Worm (Caenorhabditis elegans) whole organism, L4 larva: ENCODE measurements around the gene lgg-1.
A peak's percentile ranks its signal among the peaks of the same experiment; 100 is the strongest.

Experiments
- F10B5.3 ChIP-seq: sonication (generic microtip); optimal IDR thresholded peaks from 2 replicates; lab custom pipeline; 2016; ENCODE audit warnings: mild to moderate bottlenecking, missing genetic modification characterization, missing compliant biosample characterization
- F37D6.2 ChIP-seq: sonication (generic microtip); optimal IDR thresholded peaks from 2 replicates; lab custom pipeline; 2016; ENCODE audit warnings: mild to moderate bottlenecking, missing genetic modification characterization, missing compliant biosample characterization
- F44E2.7 ChIP-seq: fragments of 200-800 bp; sonication (Bioruptor generic); IDR thresholded peaks from 2 replicates; pipeline ENCODE4 v2.1.2; 2022; ENCODE audit warnings: missing genetic modification characterization, missing compliant biosample characterization
- F49E8.2 ChIP-seq: sonication (generic microtip); optimal IDR thresholded peaks from 2 replicates; lab custom pipeline; 2016; ENCODE audit warnings: missing compliant biosample characterization, mild to moderate bottlenecking, missing genetic modification characterization, borderline replicate concordance
- Y105C5A.15 ChIP-seq: fragments of 200-800 bp; sonication (Bioruptor generic); IDR thresholded peaks from 2 replicates; pipeline ENCODE4 v1.3.6; 2022; ENCODE audit warnings: missing genetic modification characterization, missing compliant biosample characterization
- Y75B8A.6 ChIP-seq: fragments of 200-800 bp; sonication (Bioruptor generic); IDR thresholded peaks from 2 replicates; pipeline ENCODE4 v1.3.6; 2022; ENCODE audit warnings: missing genetic modification reagents, missing genetic modification characterization, missing compliant biosample characterization
- ceh-20 ChIP-seq: fragments of 200-800 bp; sonication (Bioruptor generic); IDR thresholded peaks from 2 replicates; pipeline ENCODE4 v1.3.6; 2022; ENCODE audit warnings: missing genetic modification reagents, missing genetic modification characterization, missing compliant biosample characterization
- ceh-28 ChIP-seq: fragments of 150-350 bp; optimal IDR thresholded peaks from 2 replicates; lab custom pipeline; 2014; ENCODE audit warnings: missing biosample characterization, missing genetic modification reagents, missing genetic modification characterization
- ceh-32 ChIP-seq: sonication (generic microtip); optimal IDR thresholded peaks from 2 replicates; lab custom pipeline; 2016; ENCODE audit warnings: mild to moderate bottlenecking, missing genetic modification characterization, missing compliant biosample characterization; ENCODE audit not compliant: poor library complexity
- ces-1 ChIP-seq: fragments of 150-350 bp; sonication (generic microtip); optimal IDR thresholded peaks from 4 replicates; lab custom pipeline; 2014; ENCODE audit warnings: missing biosample characterization, missing genetic modification reagents, missing genetic modification characterization
- ctbp-1 ChIP-seq: fragments of 200-800 bp; sonication (Bioruptor generic); IDR thresholded peaks from 2 replicates; pipeline ENCODE4 v1.3.6; 2022; ENCODE audit warnings: missing genetic modification reagents, missing genetic modification characterization, missing compliant biosample characterization
- daf-19 ChIP-seq: fragments of 200-800 bp; sonication (Bioruptor generic); conservative IDR thresholded peaks from 2 replicates; pipeline ENCODE4 v1.3.6; 2022; ENCODE audit warnings: missing genetic modification characterization, missing compliant biosample characterization
- daf-8 ChIP-seq: fragments of 200-800 bp; sonication (Bioruptor generic); IDR thresholded peaks from 2 replicates; pipeline ENCODE4 v1.3.6; 2022; ENCODE audit warnings: missing genetic modification characterization, missing compliant biosample characterization
- dmd-9 ChIP-seq: fragments of 200-800 bp; sonication (Bioruptor generic); IDR thresholded peaks from 2 replicates; pipeline ENCODE4 v1.3.6; 2022; ENCODE audit warnings: missing genetic modification reagents, missing genetic modification characterization, missing compliant biosample characterization
- duxl-1 ChIP-seq: sonication (generic microtip); optimal IDR thresholded peaks from 2 replicates; lab custom pipeline; 2016; ENCODE audit warnings: mild to moderate bottlenecking, missing genetic modification characterization, moderate library complexity, missing compliant biosample characterization; ENCODE audit not compliant: poor library complexity
- dve-1 ChIP-seq: sonication (generic microtip); optimal IDR thresholded peaks from 2 replicates; lab custom pipeline; 2017; ENCODE audit warnings: antibody characterized with exemption, mild to moderate bottlenecking, missing genetic modification characterization, missing compliant biosample characterization; ENCODE audit not compliant: insufficient read depth
- egl-27 ChIP-seq: sonication (generic microtip); optimal IDR thresholded peaks from 3 replicates; lab custom pipeline; 2017; ENCODE audit warnings: missing biosample characterization, missing genetic modification reagents, missing genetic modification characterization
- egl-43 ChIP-seq: fragments of 200-800 bp; sonication (Bioruptor generic); IDR thresholded peaks from 2 replicates; pipeline ENCODE4 v1.3.6; 2022; ENCODE audit warnings: missing genetic modification reagents, missing genetic modification characterization, missing compliant biosample characterization
- fos-1 ChIP-seq: fragments of 150-350 bp; optimal IDR thresholded peaks from 2 replicates; lab custom pipeline; 2014; ENCODE audit warnings: missing biosample characterization, missing genetic modification characterization
- hlh-11 ChIP-seq: fragments of 200-800 bp; sonication (Bioruptor generic); optimal IDR thresholded peaks from 2 replicates; lab custom pipeline; 2018; ENCODE audit warnings: mild to moderate bottlenecking, missing genetic modification characterization, missing compliant biosample characterization
- hlh-30 ChIP-seq: sonication (generic microtip); optimal IDR thresholded peaks from 2 replicates; lab custom pipeline; 2017; ENCODE audit warnings: antibody characterized with exemption, mild to moderate bottlenecking, missing genetic modification characterization, missing compliant biosample characterization; ENCODE audit not compliant: insufficient read depth
- lin-13 ChIP-seq: fragments of 150-350 bp; optimal IDR thresholded peaks from 2 replicates; lab custom pipeline; 2014; ENCODE audit warnings: missing biosample characterization, missing genetic modification reagents, missing genetic modification characterization
- lin-29 ChIP-seq: fragments of 200-800 bp; sonication (Bioruptor generic); IDR thresholded peaks from 2 replicates; pipeline ENCODE4 v1.3.6; 2022; ENCODE audit warnings: missing genetic modification reagents, missing genetic modification characterization, missing compliant biosample characterization
- madf-9 ChIP-seq: fragments of 200-800 bp; sonication (Bioruptor generic); conservative IDR thresholded peaks from 2 replicates; pipeline ENCODE4 v1.3.6; 2022; ENCODE audit warnings: missing genetic modification reagents, missing genetic modification characterization, missing compliant biosample characterization
- mdl-1 ChIP-seq, 2 experiments: fragments of 150-350 bp in 1 of 2; sonication (generic microtip) in 1 of 2; optimal IDR thresholded peaks; 2 replicates each; lab custom pipeline; 2014 to 2017; ENCODE audit warnings: missing biosample characterization in 2 of 2, missing genetic modification characterization in 2 of 2
- mep-1 ChIP-seq: fragments of 150-350 bp; sonication (generic microtip); optimal IDR thresholded peaks from 3 replicates; lab custom pipeline; 2014; ENCODE audit warnings: missing biosample characterization, missing genetic modification characterization
- mxl-3 ChIP-seq: fragments of 200-800 bp; sonication (Bioruptor generic); optimal IDR thresholded peaks from 2 replicates; lab custom pipeline; 2018; ENCODE audit warnings: mild to moderate bottlenecking, missing genetic modification characterization, missing compliant biosample characterization
- nhr-11 ChIP-seq: fragments of 150-350 bp; optimal IDR thresholded peaks from 2 replicates; lab custom pipeline; 2014; ENCODE audit warnings: missing biosample characterization, missing genetic modification characterization
- nhr-111 ChIP-seq: fragments of 200-800 bp; sonication (Bioruptor generic); optimal IDR thresholded peaks from 2 replicates; lab custom pipeline; 2018; ENCODE audit warnings: mild to moderate bottlenecking, missing genetic modification characterization, missing compliant biosample characterization
- nhr-25 ChIP-seq: sonication (generic microtip); optimal IDR thresholded peaks from 2 replicates; lab custom pipeline; 2017; ENCODE audit warnings: missing genetic modification characterization, mild to moderate bottlenecking, missing compliant biosample characterization, antibody characterized with exemption, moderate library complexity, borderline replicate concordance; ENCODE audit not compliant: insufficient read depth
- nhr-28 ChIP-seq: fragments of 150-350 bp; optimal IDR thresholded peaks from 2 replicates; lab custom pipeline; 2014; ENCODE audit warnings: missing biosample characterization, missing genetic modification characterization
- nhr-41 ChIP-seq: fragments of 200-800 bp; sonication (Bioruptor generic); IDR thresholded peaks from 2 replicates; pipeline ENCODE4 v1.3.6; 2022; ENCODE audit warnings: missing genetic modification reagents, missing genetic modification characterization, missing compliant biosample characterization
- nhr-42 ChIP-seq: fragments of 200-800 bp; sonication (Bioruptor generic); IDR thresholded peaks from 2 replicates; pipeline ENCODE4 v1.3.6; 2022; ENCODE audit warnings: missing genetic modification characterization, missing compliant biosample characterization
- nhr-48 ChIP-seq: sonication (generic microtip); optimal IDR thresholded peaks from 2 replicates; lab custom pipeline; 2016; ENCODE audit warnings: mild to moderate bottlenecking, missing genetic modification characterization, missing compliant biosample characterization
- nhr-6 ChIP-seq: fragments of 150-350 bp; optimal IDR thresholded peaks from 2 replicates; lab custom pipeline; 2014; ENCODE audit warnings: missing biosample characterization, missing genetic modification characterization
- nhr-77 ChIP-seq: fragments of 150-350 bp; optimal IDR thresholded peaks from 2 replicates; lab custom pipeline; 2014; ENCODE audit warnings: missing biosample characterization, missing genetic modification characterization
- pha-4 ChIP-seq, 2 experiments: fragments of 150-350 bp in 1 of 2; fragments of 200-800 bp in 1 of 2; sonication (Bioruptor generic) in 1 of 2; IDR thresholded peaks in 1 of 2; optimal IDR thresholded peaks in 1 of 2; 2 replicates each; pipeline versions ENCODE4 v1.3.6 to Lab custom; 2014 to 2022; ENCODE audit warnings: missing genetic modification characterization in 2 of 2, missing genetic modification reagents in 2 of 2, missing biosample characterization in 1 of 2, missing compliant biosample characterization in 1 of 2
- pqm-1 ChIP-seq: sonication (generic microtip); optimal IDR thresholded peaks from 2 replicates; lab custom pipeline; 2017; ENCODE audit warnings: missing biosample characterization, missing genetic modification characterization
- set-16 ChIP-seq: fragments of 200-800 bp; sonication (Bioruptor generic); IDR thresholded peaks from 2 replicates; pipeline ENCODE4 v1.3.6; 2022; ENCODE audit warnings: missing genetic modification reagents, missing genetic modification characterization, missing compliant biosample characterization
- skn-1 ChIP-seq: fragments of 150-350 bp; optimal IDR thresholded peaks from 2 replicates; lab custom pipeline; 2014; ENCODE audit warnings: missing biosample characterization, missing genetic modification characterization
- spr-1 ChIP-seq: sonication (generic microtip); optimal IDR thresholded peaks from 2 replicates; lab custom pipeline; 2016; ENCODE audit warnings: mild to moderate bottlenecking, missing genetic modification characterization, missing compliant biosample characterization
- tag-97 ChIP-seq: fragments of 200-800 bp; sonication (Bioruptor generic); IDR thresholded peaks from 2 replicates; pipeline ENCODE4 v1.3.6; 2022; ENCODE audit warnings: missing genetic modification characterization, missing compliant biosample characterization
- unc-130 ChIP-seq: sonication (generic microtip); optimal IDR thresholded peaks from 2 replicates; lab custom pipeline; 2016; ENCODE audit warnings: missing genetic modification reagents, missing genetic modification characterization, missing compliant biosample characterization
- unc-39 ChIP-seq: sonication (generic microtip); optimal IDR thresholded peaks from 2 replicates; lab custom pipeline; 2017; ENCODE audit warnings: missing biosample characterization, missing genetic modification characterization
- zag-1 ChIP-seq: fragments of 150-350 bp; optimal IDR thresholded peaks from 2 replicates; lab custom pipeline; 2014; ENCODE audit warnings: missing biosample characterization, missing genetic modification characterization
- zfp-2 ChIP-seq: sonication (generic microtip); optimal IDR thresholded peaks from 2 replicates; lab custom pipeline; 2016; ENCODE audit warnings: mild to moderate bottlenecking, missing genetic modification characterization, missing compliant biosample characterization
- zip-11 ChIP-seq: fragments of 200-800 bp; sonication (Bioruptor generic); IDR thresholded peaks from 2 replicates; pipeline ENCODE4 v1.3.6; 2022; ENCODE audit warnings: missing genetic modification characterization, missing compliant biosample characterization
- zip-2 ChIP-seq: fragments of 150-350 bp; optimal IDR thresholded peaks from 2 replicates; lab custom pipeline; 2014; ENCODE audit warnings: missing biosample characterization, missing genetic modification characterization
- ztf-7 ChIP-seq: fragments of 150-350 bp; optimal IDR thresholded peaks from 2 replicates; lab custom pipeline; 2014; ENCODE audit warnings: missing biosample characterization, missing genetic modification characterization

lgg-1 gene

DNA sequence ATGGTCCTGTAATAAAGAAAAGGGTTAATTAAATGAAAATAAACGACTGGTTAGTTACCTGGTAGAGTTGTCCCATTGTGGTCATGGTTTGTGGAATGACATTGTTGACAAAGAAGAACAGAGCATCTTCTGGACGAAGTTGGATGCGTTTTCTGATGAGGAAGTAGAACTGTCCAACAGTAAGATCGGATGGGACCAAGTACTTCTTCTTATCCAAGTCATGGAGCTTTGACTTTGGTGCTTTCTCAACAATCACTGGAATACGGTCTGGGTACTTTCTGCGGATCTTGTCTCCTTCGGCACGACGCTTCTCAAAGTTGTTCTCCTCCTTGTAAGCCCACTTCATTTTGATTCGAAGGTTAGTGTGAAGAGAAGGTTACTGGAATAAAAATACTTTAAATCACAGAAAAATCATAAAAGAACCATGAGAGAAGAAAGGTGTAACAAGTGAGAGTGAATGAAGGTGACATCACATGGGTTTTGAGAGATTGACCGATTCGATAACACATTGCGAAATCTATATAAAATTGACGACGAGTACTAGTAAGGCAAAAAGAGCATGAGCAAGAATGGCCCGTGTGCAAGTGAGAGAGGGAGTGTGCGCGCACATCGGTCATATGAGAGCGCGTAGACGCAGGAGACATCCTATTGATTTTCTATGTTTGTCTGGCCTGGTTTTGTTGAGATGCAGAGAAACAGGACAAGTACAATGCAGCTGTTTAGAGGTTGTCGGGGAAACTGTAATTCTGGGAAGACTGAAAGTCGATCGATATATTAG, at the start of gene lgg-1:
TSS of gene lgg-1 (minus strand) at position 379 of the 778 bp plus-strand sequence.
- no peak for TF ChIP-seq nhr-41
- peak; percentile 39 for TF ChIP-seq spr-1 (tag; lab: Kevin White, UChicago)
- no peak for TF ChIP-seq nhr-42 (GFP tag; lab: Robert Waterston, UW)
- no peak for TF ChIP-seq nhr-48 (tag; lab: Kevin White, UChicago)
- no peak for TF ChIP-seq zag-1 (tag; lab: Kevin White, UChicago)
- peak; percentile 5 for TF ChIP-seq duxl-1 (tag; lab: Kevin White, UChicago)
- TF ChIP-seq zip-11 (GFP tag; lab: Robert Waterston, UW): no peak
- peak; percentile 71 for TF ChIP-seq hlh-11
- TF ChIP-seq egl-27: no peak
- no peak for TF ChIP-seq nhr-111 (GFP tag; lab: Kevin White, UChicago)
- peak; percentile 53; the same call in 1 of the 2 replicates for TF ChIP-seq Y75B8A.6 (GFP tag; lab: Robert Waterston, UW)
- peak; percentile 2; the same call in 1 of the 2 replicates for TF ChIP-seq madf-9 (GFP tag; lab: Robert Waterston, UW)
- no peak for TF ChIP-seq ztf-7 (tag; lab: Kevin White, UChicago)
- TF ChIP-seq unc-130 (GFP tag; lab: Kevin White, UChicago): no peak
- peak; percentile 1 for TF ChIP-seq mxl-3 (GFP tag; lab: Kevin White, UChicago)
- no peak for TF ChIP-seq lin-13 (GFP tag; lab: Kevin White, UChicago)
- TF ChIP-seq mep-1: peak; percentile 50
- TF ChIP-seq nhr-77: peak; percentile 33
- no peak for TF ChIP-seq ces-1
- TF ChIP-seq F44E2.7 (GFP tag; lab: Robert Waterston, UW): no peak
- TF ChIP-seq nhr-11 (tag; lab: Kevin White, UChicago): peak; percentile 55
- TF ChIP-seq pha-4 (GFP tag; IDR thresholded peaks at IDR 0.05; lab: Robert Waterston, UW): peak; percentile 67; the same call in 1 of the 2 replicates
- TF ChIP-seq pha-4 (tag; optimal IDR thresholded peaks at IDR 0.05; lab: Kevin White, UChicago): no peak
- no peak for TF ChIP-seq pqm-1 (tag; lab: Kevin White, UChicago)
- TF ChIP-seq hlh-30 (tag; lab: Kevin White, UChicago): peak; percentile 84
- no peak for TF ChIP-seq unc-39
- TF ChIP-seq ceh-32 (tag; lab: Kevin White, UChicago): no peak
- TF ChIP-seq F37D6.2 (tag; lab: Kevin White, UChicago): peak; percentile 36
- TF ChIP-seq dmd-9: no peak
- peak; percentile 31 for TF ChIP-seq nhr-28 (tag; lab: Kevin White, UChicago)
- no peak for TF ChIP-seq zfp-2 (tag; lab: Kevin White, UChicago)
- TF ChIP-seq nhr-25 (tag; lab: Kevin White, UChicago): no peak
- TF ChIP-seq nhr-6 (tag; lab: Kevin White, UChicago): peak; percentile 48
- TF ChIP-seq F10B5.3 (tag; lab: Kevin White, UChicago): no peak
- no peak for TF ChIP-seq fos-1 (tag; lab: Kevin White, UChicago)
- 0 out of 2 replicates have a peak, but pooled peaks have one; percentile 37 for TF ChIP-seq ctbp-1
- TF ChIP-seq F49E8.2 (tag; lab: Kevin White, UChicago): no peak
- no peak for TF ChIP-seq daf-8 (GFP tag; lab: Robert Waterston, UW)
- no peak for TF ChIP-seq skn-1 (tag; lab: Kevin White, UChicago)
- TF ChIP-seq tag-97: no peak
- peak; percentile 65; the same call in 1 of the 2 replicates for TF ChIP-seq daf-19 (GFP tag; lab: Robert Waterston, UW)
- peak; percentile 82 for TF ChIP-seq ceh-28 (tag; lab: Kevin White, UChicago)
- peak; percentile 60; the same call in 1 of the 2 replicates for TF ChIP-seq ceh-20
- TF ChIP-seq zip-2 (tag; lab: Kevin White, UChicago): no peak
- peak; percentile 75 for TF ChIP-seq egl-43 (GFP tag; lab: Robert Waterston, UW)
- peak; percentile 50 to 61 for TF ChIP-seq mdl-1 (tag; optimal IDR thresholded peaks at IDR 0.05; lab: Kevin White, UChicago)
- 0 out of 2 replicates have a peak, but pooled peaks have one; percentile 45 for TF ChIP-seq Y105C5A.15
- TF ChIP-seq set-16 (GFP tag; lab: Robert Waterston, UW): no peak
- peak; percentile 45 for TF ChIP-seq dve-1 (tag; lab: Kevin White, UChicago)
- TF ChIP-seq lin-29 (GFP tag; lab: Robert Waterston, UW): 0 out of 2 replicates have a peak, but pooled peaks have one; percentile 26
